Worm (Caenorhabditis elegans) whole organism, L4 larva: ENCODE data around the gene ifp-1.

Experiments
- daf-19 ChIP-seq: fragments of 200-800 bp; sonication (Bioruptor generic); conservative IDR thresholded peaks from 2 replicates; pipeline ENCODE4 v1.3.6; 2022; ENCODE audit warnings: missing genetic modification characterization, missing compliant biosample characterization
- jun-1 ChIP-seq: fragments of 150-350 bp; optimal IDR thresholded peaks from 2 replicates; lab custom pipeline; 2014; ENCODE audit warnings: missing biosample characterization, missing genetic modification reagents, missing genetic modification characterization
- nhr-237 ChIP-seq: sonication (generic microtip); optimal IDR thresholded peaks from 2 replicates; lab custom pipeline; 2017; ENCODE audit warnings: missing biosample characterization, missing genetic modification characterization
- nhr-48 ChIP-seq: sonication (generic microtip); optimal IDR thresholded peaks from 2 replicates; lab custom pipeline; 2016; ENCODE audit warnings: mild to moderate bottlenecking, missing genetic modification characterization, missing compliant biosample characterization
- snpc-1.2 ChIP-seq: fragments of 200-800 bp; sonication (Bioruptor generic); IDR thresholded peaks from 2 replicates; pipeline ENCODE4 v1.3.6; 2022; ENCODE audit warnings: missing genetic modification reagents, missing genetic modification characterization, missing compliant biosample characterization

- TF ChIP-seq snpc-1.2 (GFP tag; lab: Robert Waterston, UW) (no peak), nhr-237 (tag; lab: Kevin White, UChicago) (no peak), daf-19 (GFP tag; lab: Robert Waterston, UW) (no peak), nhr-48 (tag; lab: Kevin White, UChicago) (no peak), jun-1 (tag; lab: Kevin White, UChicago) (no peak)
Measured at ce11 chrX:9637137-9637536, 42.8 kb downstream of the ifp-1 start.
